Fruit fly (Drosophila melanogaster) whole organism, prepupa: ENCODE measurements around the gene CG8173.

Experiments used
- CG11902 ChIP-seq: fragments of 200-800 bp; sonication (Bioruptor generic); optimal IDR thresholded peaks from 3 replicates; lab custom pipeline; 2016; ENCODE audit warnings: missing biosample characterization, missing genetic modification characterization
- CG15336 ChIP-seq: fragments of 200-800 bp; sonication (Bioruptor generic); IDR thresholded peaks from 2 replicates; pipeline ENCODE4 v1.3.6; 2022; ENCODE audit warnings: missing biosample characterization, missing genetic modification characterization
- CG34406 ChIP-seq: fragments of 200-800 bp; sonication (Bioruptor generic); optimal IDR thresholded peaks from 3 replicates; lab custom pipeline; 2016; ENCODE audit warnings: missing biosample characterization, missing genetic modification characterization
- CG3919 ChIP-seq: fragments of 200-800 bp; sonication (Bioruptor generic); optimal IDR thresholded peaks from 3 replicates; lab custom pipeline; 2016; ENCODE audit warnings: missing biosample characterization, missing genetic modification characterization
- Eip75B ChIP-seq: fragments of 200-800 bp; sonication (Bioruptor generic); optimal IDR thresholded peaks from 3 replicates; lab custom pipeline; 2016; ENCODE audit warnings: missing biosample characterization, missing genetic modification characterization
- Eip93F ChIP-seq: fragments of 200-800 bp; sonication (Bioruptor generic); optimal IDR thresholded peaks from 2 replicates; lab custom pipeline; 2016; ENCODE audit warnings: missing biosample characterization, mild to moderate bottlenecking, missing genetic modification characterization
- Gug ChIP-seq: fragments of 200-800 bp; sonication (Bioruptor generic); IDR thresholded peaks from 2 replicates; pipeline ENCODE4 v1.3.6; 2022; ENCODE audit warnings: missing biosample characterization, missing genetic modification characterization
- Hr39 ChIP-seq: fragments of 200-800 bp; sonication (Bioruptor generic); optimal IDR thresholded peaks from 2 replicates; lab custom pipeline; 2016; ENCODE audit warnings: missing biosample characterization, missing genetic modification characterization
- Sox14 ChIP-seq: fragments of 200-800 bp; sonication (Bioruptor generic); optimal IDR thresholded peaks from 3 replicates; lab custom pipeline; 2016; ENCODE audit warnings: missing biosample characterization, missing genetic modification characterization
- spab ChIP-seq: fragments of 200-800 bp; sonication (Bioruptor generic); optimal IDR thresholded peaks from 2 replicates; lab custom pipeline; 2017; ENCODE audit warnings: missing biosample characterization, mild to moderate bottlenecking, missing genetic modification characterization, missing genetic modification reagents
- svp ChIP-seq: fragments of 200-800 bp; sonication (Bioruptor generic); peaks from one replicate; lab custom pipeline; 2016; ENCODE audit warnings: missing biosample characterization, missing genetic modification characterization

dm6 chrX:17698436-17698835 lies 11.0 kb downstream of the CG8173 start, which contains the start of gene chas:
- TF ChIP-seq Sox14 (GFP tag; lab: Kevin White, UChicago) (no peak), CG34406 (GFP tag; lab: Kevin White, UChicago) (no peak), svp (GFP tag; lab: Kevin White, UChicago) (no peak), CG3919 (GFP tag; lab: Kevin White, UChicago) (no peak), Eip75B (no peak), Gug (no peak), Eip93F (GFP tag; lab: Kevin White, UChicago) (no peak), Hr39 (no peak), CG15336 (GFP tag; lab: Robert Waterston, UW) (no peak), spab (no peak), CG11902 (GFP tag; lab: Kevin White, UChicago) (no peak)
